Worm (Caenorhabditis elegans) whole organism, late embryonic: ENCODE measurements around the gene F54D10.8.

Experiments used
- fkh-10 ChIP-seq: fragments of 150-350 bp; optimal IDR thresholded peaks from 2 replicates; lab custom pipeline; 2014; ENCODE audit warnings: missing biosample characterization, missing genetic modification reagents, missing genetic modification characterization
- lin-11 ChIP-seq: fragments of 200-800 bp; sonication (Bioruptor generic); optimal IDR thresholded peaks from 2 replicates; lab custom pipeline; 2018; ENCODE audit warnings: mild to moderate bottlenecking, missing genetic modification characterization, missing compliant biosample characterization
- nhr-11 ChIP-seq: fragments of 150-350 bp; optimal IDR thresholded peaks from 2 replicates; lab custom pipeline; 2014; ENCODE audit warnings: missing biosample characterization, missing genetic modification characterization
- nhr-232 ChIP-seq: sonication (generic microtip); optimal IDR thresholded peaks from 2 replicates; lab custom pipeline; 2016; ENCODE audit warnings: missing genetic modification characterization, missing compliant biosample characterization
- pha-4 ChIP-seq: fragments of 150-350 bp; optimal IDR thresholded peaks from 2 replicates; lab custom pipeline; 2018; ENCODE audit warnings: missing biosample characterization, missing genetic modification reagents, missing genetic modification characterization

ce11 chrII:3862053-3862452, 34.4 kb upstream of the F54D10.8 start:
- TF ChIP-seq fkh-10, result no peak
- TF ChIP-seq lin-11 (tag; lab: Kevin White, UChicago), result no peak
- TF ChIP-seq nhr-232 (tag; lab: Kevin White, UChicago), result no peak
- TF ChIP-seq pha-4 (tag; lab: Kevin White, UChicago), result no peak
- no peak for TF ChIP-seq nhr-11 (tag; lab: Kevin White, UChicago)
